Worm (Caenorhabditis elegans): ENCODE data around the gene W09C2.8.

DNA sequence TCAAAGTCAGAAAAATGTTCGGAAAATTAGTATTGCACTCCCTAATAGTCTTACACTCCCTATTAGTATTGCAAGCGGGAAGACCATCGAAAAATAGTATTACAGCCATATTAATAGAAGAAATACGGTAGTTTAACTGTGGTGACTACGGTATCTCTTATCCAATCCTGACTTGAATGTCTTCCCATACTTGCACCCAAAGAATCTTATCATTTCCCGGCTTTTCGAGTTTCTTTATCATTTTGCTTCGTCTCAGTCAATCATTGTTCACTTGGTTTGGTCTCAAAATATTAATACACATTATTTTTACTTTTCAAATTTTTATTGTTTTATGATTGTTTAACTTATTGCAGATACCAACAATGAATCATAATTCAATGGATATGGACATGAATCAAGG is 29.0 kb upstream of the W09C2.8 start, which contains the start of gene F58G6.3:
- TF ChIP-seq klf-2 (GFP tag; conservative IDR thresholded peaks at IDR 0.05) (no peak), flt-1 (GFP tag; IDR thresholded peaks at IDR 0.05) (no peak), ztf-29 (GFP tag; IDR thresholded peaks at IDR 0.05) (no peak), T22C8.4 (GFP tag; IDR thresholded peaks at IDR 0.05) (no peak), ztf-23 (GFP tag; IDR thresholded peaks at IDR 0.05) (no peak), tab-1 (GFP tag; IDR thresholded peaks at IDR 0.05) (no peak)
